Fruit fly (Drosophila melanogaster) whole organism, pupa: ENCODE data around the gene CG33158.
A peak's percentile ranks its signal among the peaks of the same experiment; 100 is the strongest.

Source experiments
- CG10348 ChIP-seq: fragments of 200-800 bp; sonication (Bioruptor generic); IDR thresholded peaks from 2 replicates; pipeline ENCODE4 v1.3.6; 2022; ENCODE audit warnings: missing biosample characterization, missing genetic modification characterization
- CG12605 ChIP-seq: fragments of 200-800 bp; sonication (Bioruptor generic); IDR thresholded peaks from 2 replicates; pipeline ENCODE4 v1.3.6; 2022; ENCODE audit warnings: missing biosample characterization, missing genetic modification characterization
- CG13204 ChIP-seq: fragments of 200-800 bp; sonication (Bioruptor generic); optimal IDR thresholded peaks from 2 replicates; lab custom pipeline; 2018; ENCODE audit warnings: missing biosample characterization, mild to moderate bottlenecking, missing genetic modification characterization, moderate library complexity
- CG14655 ChIP-seq: fragments of 200-800 bp; sonication (Bioruptor generic); optimal IDR thresholded peaks from 3 replicates; lab custom pipeline; 2017; ENCODE audit warnings: mild to moderate bottlenecking, missing biosample characterization, missing genetic modification reagents, missing genetic modification characterization
- CG15710 ChIP-seq: fragments of 200-800 bp; sonication (Bioruptor generic); optimal IDR thresholded peaks from 2 replicates; lab custom pipeline; 2018; ENCODE audit warnings: missing biosample characterization, mild to moderate bottlenecking, missing genetic modification characterization, moderate library complexity
- CG17806 ChIP-seq: fragments of 200-800 bp; sonication (Bioruptor generic); optimal IDR thresholded peaks from 2 replicates; lab custom pipeline; 2018; ENCODE audit warnings: missing biosample characterization, mild to moderate bottlenecking, missing genetic modification characterization, moderate library complexity
- CG32121 ChIP-seq: fragments of 200-800 bp; sonication (Bioruptor generic); IDR thresholded peaks from 2 replicates; pipeline ENCODE4 v1.3.6; 2022; ENCODE audit warnings: missing biosample characterization, missing genetic modification characterization
- CG34367 ChIP-seq: fragments of 200-800 bp; sonication (Bioruptor generic); optimal IDR thresholded peaks from 2 replicates; lab custom pipeline; 2018; ENCODE audit warnings: missing biosample characterization, mild to moderate bottlenecking, missing genetic modification characterization
- CG4496 ChIP-seq: fragments of 200-800 bp; sonication (Bioruptor generic); IDR thresholded peaks from 3 replicates; pipeline ENCODE4 v1.3.6; 2022; ENCODE audit warnings: missing biosample characterization, missing genetic modification characterization
- CG8159 ChIP-seq: fragments of 200-800 bp; sonication (Bioruptor generic); optimal IDR thresholded peaks from 3 replicates; lab custom pipeline; 2018; ENCODE audit warnings: missing biosample characterization, mild to moderate bottlenecking, missing genetic modification characterization, moderate library complexity
- CG8301 ChIP-seq: fragments of 200-800 bp; sonication (Bioruptor generic); optimal IDR thresholded peaks from 2 replicates; lab custom pipeline; 2018; ENCODE audit warnings: missing biosample characterization, mild to moderate bottlenecking, missing genetic modification characterization
- CG9948 ChIP-seq: fragments of 200-800 bp; sonication (Bioruptor generic); optimal IDR thresholded peaks from 2 replicates; lab custom pipeline; 2018; ENCODE audit warnings: missing biosample characterization, mild to moderate bottlenecking, missing genetic modification characterization, moderate library complexity
- D1 ChIP-seq: fragments of 200-800 bp; sonication (Bioruptor generic); optimal IDR thresholded peaks from 2 replicates; lab custom pipeline; 2018; ENCODE audit warnings: missing biosample characterization, mild to moderate bottlenecking, missing genetic modification characterization, moderate library complexity
- EcR ChIP-seq: fragments of 200-800 bp; sonication (Bioruptor generic); optimal IDR thresholded peaks from 3 replicates; lab custom pipeline; 2019; ENCODE audit warnings: missing biosample characterization, missing genetic modification characterization, mild to moderate bottlenecking, moderate library complexity, missing genetic modification reagents
- Ets98B ChIP-seq: fragments of 200-800 bp; sonication (Bioruptor generic); IDR thresholded peaks from 2 replicates; pipeline ENCODE4 v1.3.6; 2022; ENCODE audit warnings: missing biosample characterization, missing genetic modification characterization
- Pif1A ChIP-seq: fragments of 200-800 bp; sonication (Bioruptor generic); optimal IDR thresholded peaks from 3 replicates; lab custom pipeline; 2016; ENCODE audit warnings: missing biosample characterization, missing genetic modification characterization
- Pif1B ChIP-seq: fragments of 200-800 bp; sonication (Bioruptor generic); optimal IDR thresholded peaks from 3 replicates; lab custom pipeline; 2016; ENCODE audit warnings: missing biosample characterization, missing genetic modification characterization
- Snoo ChIP-seq: fragments of 200-800 bp; sonication (Bioruptor generic); optimal IDR thresholded peaks from 3 replicates; lab custom pipeline; 2017; ENCODE audit warnings: missing biosample characterization, mild to moderate bottlenecking, missing genetic modification characterization, inconsistent platforms
- fd96Ca ChIP-seq: fragments of 200-800 bp; sonication (Bioruptor generic); IDR thresholded peaks from 3 replicates; pipeline ENCODE4 v1.3.6; 2022; ENCODE audit warnings: missing biosample characterization, missing genetic modification characterization
- gl ChIP-seq: fragments of 200-800 bp; sonication (Bioruptor generic); optimal IDR thresholded peaks from 2 replicates; lab custom pipeline; 2018; ENCODE audit warnings: missing biosample characterization, mild to moderate bottlenecking, missing genetic modification characterization
- rn ChIP-seq: fragments of 200-800 bp; sonication (Bioruptor generic); IDR thresholded peaks from 2 replicates; pipeline ENCODE4 v1.3.6; 2022; ENCODE audit warnings: missing biosample characterization, missing genetic modification characterization

CG33158 gene

DNA sequence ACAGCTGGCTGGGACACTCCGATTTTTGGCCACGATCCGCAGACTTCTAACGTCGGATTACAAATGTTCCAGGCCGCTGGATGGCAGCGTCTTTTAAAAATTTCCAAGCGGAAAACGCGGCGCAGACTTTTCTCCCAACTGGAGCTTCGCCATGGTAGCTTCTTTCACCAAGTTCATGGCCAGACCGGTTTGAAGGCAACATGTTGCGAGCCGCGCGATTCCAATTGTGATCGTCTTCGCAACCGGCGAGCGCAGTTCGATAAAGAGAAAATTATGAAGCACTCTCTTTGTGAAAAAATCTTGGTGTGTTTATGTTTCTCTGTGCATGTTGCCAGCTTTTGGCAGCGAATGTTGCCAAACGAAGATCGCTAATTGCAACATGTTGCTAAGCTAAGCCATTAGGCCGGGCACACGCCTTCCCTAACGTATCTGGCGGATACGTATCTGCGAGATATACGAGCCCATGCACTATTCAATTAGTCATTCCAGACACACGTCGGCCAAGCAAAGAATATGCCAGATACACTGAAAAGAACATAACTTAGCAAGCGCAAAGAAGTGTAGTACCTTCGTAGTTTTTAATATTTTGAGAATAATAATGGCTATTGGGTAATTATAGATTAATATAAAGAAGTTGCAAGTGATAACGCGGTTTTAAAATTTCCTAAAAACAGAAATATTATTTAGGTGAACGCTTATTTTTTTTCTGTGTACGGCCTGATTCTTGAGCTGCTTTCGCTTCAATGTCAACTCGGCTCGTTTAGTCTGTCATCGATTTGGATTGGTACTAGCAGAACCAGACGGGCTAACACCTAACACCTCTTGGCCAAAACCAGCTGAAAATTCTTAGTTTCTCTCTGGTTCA, 32.7 kb downstream of the CG33158 start, which contains the start of gene dsx-c73A:
Gene dsx-c73A, minus strand, starts transcription at position 72 of the 865 bp plus-strand sequence.
- TF ChIP-seq CG15710 (tag; lab: Kevin White, UChicago) = no peak
- TF ChIP-seq Ets98B = peak; percentile 43; the same call in 1 of the 2 replicates
- no peak for TF ChIP-seq CG32121 (GFP tag; lab: Robert Waterston, UW)
- no peak for TF ChIP-seq Pif1B (GFP tag; lab: Kevin White, UChicago)
- peak; percentile 84 for TF ChIP-seq CG14655 (GFP tag; lab: Kevin White, UChicago)
- TF ChIP-seq CG12605 (GFP tag; lab: Robert Waterston, UW) = no peak; the same call in 1 of the 2 replicates
- peak; percentile 30 for TF ChIP-seq EcR (GFP tag; lab: Kevin White, UChicago)
- peak; percentile 79 for TF ChIP-seq CG8301 (tag; lab: Kevin White, UChicago)
- peak; percentile 50; the same call in 1 of the 3 replicates for TF ChIP-seq CG4496
- TF ChIP-seq Pif1A = peak; percentile 17
- TF ChIP-seq CG17806 (tag; lab: Kevin White, UChicago) = peak; percentile 10

DNA sequence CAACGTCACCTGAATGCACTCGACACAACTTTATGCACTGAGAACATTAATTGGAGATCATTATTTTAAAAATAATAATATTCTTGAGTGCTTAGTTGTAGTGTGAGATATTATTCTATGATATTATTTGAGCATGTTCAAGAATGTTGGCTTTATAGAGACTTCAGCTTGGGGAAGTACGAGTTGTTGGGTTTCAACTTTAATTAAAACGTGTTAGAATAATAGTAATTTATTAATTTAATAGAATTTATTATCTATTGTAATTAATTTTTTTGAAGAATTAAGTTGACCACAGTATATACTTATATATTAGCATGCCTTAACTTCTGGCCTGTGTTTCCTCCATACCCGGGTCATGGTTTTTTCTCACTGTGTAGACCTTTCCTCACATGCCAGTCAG, 44.4 kb downstream of the CG33158 start:
- TF ChIP-seq CG8301 (tag; lab: Kevin White, UChicago) (peak; percentile 43), Ets98B (no peak; the same call in 1 of the 2 replicates), Pif1A (peak; percentile 13), gl (tag; lab: Kevin White, UChicago) (no peak), CG17806 (tag; lab: Kevin White, UChicago) (peak; percentile 54), fd96Ca (GFP tag; lab: Robert Waterston, UW) (no peak), CG4496 (no peak), CG9948 (tag; lab: Kevin White, UChicago) (peak; percentile 57), CG15710 (tag; lab: Kevin White, UChicago) (peak; percentile 57), D1 (tag; lab: Kevin White, UChicago) (no peak), rn (GFP tag; lab: Robert Waterston, UW) (no peak), EcR (GFP tag; lab: Kevin White, UChicago) (no peak), CG32121 (GFP tag; lab: Robert Waterston, UW) (peak; percentile 18; the same call in 1 of the 2 replicates), Snoo (tag; lab: Kevin White, UChicago) (no peak), CG14655 (GFP tag; lab: Kevin White, UChicago) (peak; percentile 80), CG12605 (GFP tag; lab: Robert Waterston, UW) (no peak), Pif1B (GFP tag; lab: Kevin White, UChicago) (peak; percentile 53), CG34367 (tag; lab: Kevin White, UChicago) (peak; percentile 17), CG13204 (GFP tag; lab: Kevin White, UChicago) (no peak), CG10348 (GFP tag; lab: Robert Waterston, UW) (no peak), CG8159 (peak; percentile 62)
- TF ChIP-seq, all 21 proteins: peak for 10

DNA sequence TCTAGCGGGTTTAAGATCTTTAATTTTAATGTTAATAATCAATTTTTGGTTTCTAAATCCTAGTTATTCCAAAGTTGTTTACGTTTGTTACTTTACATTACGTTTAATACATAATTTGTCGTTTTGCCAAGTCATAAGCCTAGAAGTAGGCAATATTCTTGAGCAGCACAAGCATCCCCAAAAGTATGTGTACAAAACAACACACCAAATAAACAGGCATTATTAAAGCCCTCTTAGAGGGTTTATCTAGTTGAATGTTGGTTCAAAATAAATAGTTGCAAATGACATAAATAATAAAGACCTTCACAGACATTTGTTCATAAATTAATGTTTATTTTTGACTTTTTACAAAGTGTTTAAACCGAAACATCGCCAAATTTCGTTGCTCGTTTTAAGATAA, 50.7 kb downstream of the CG33158 start:
- TF ChIP-seq D1 (tag; lab: Kevin White, UChicago) (peak; percentile 72), CG15710 (tag; lab: Kevin White, UChicago) (no peak), CG8159 (no peak)

DNA sequence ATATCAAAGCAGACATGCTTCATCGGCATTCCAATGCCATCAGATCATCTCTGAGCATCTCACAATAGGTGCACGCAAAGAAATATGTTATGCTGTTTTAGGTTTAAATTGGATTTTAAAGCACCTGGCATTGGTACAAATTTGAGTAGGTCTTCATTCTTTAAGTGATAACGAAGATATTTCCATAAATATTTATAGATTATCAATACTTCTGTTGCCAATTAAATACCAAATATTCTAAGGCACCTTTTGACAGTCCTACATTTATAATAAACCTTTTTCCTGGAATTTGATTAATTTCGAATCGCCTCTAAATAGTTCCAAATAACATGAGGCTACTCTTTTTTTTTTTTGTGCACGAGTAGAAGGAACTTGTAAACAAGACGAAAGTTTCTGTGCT, 54.7 kb downstream of the CG33158 start:
- TF ChIP-seq CG34367 (tag; lab: Kevin White, UChicago) (no peak), CG8301 (tag; lab: Kevin White, UChicago) (no peak), fd96Ca (GFP tag; lab: Robert Waterston, UW) (no peak), EcR (GFP tag; lab: Kevin White, UChicago) (no peak), CG10348 (GFP tag; lab: Robert Waterston, UW) (no peak), CG4496 (no peak), CG9948 (tag; lab: Kevin White, UChicago) (no peak), CG8159 (no peak), Pif1B (GFP tag; lab: Kevin White, UChicago) (no peak), CG12605 (GFP tag; lab: Robert Waterston, UW) (no peak), Ets98B (no peak), gl (tag; lab: Kevin White, UChicago) (no peak), CG15710 (tag; lab: Kevin White, UChicago) (no peak), CG13204 (GFP tag; lab: Kevin White, UChicago) (no peak), D1 (tag; lab: Kevin White, UChicago) (no peak), Pif1A (no peak), CG17806 (tag; lab: Kevin White, UChicago) (no peak), Snoo (tag; lab: Kevin White, UChicago) (no peak), CG14655 (GFP tag; lab: Kevin White, UChicago) (no peak)

DNA sequence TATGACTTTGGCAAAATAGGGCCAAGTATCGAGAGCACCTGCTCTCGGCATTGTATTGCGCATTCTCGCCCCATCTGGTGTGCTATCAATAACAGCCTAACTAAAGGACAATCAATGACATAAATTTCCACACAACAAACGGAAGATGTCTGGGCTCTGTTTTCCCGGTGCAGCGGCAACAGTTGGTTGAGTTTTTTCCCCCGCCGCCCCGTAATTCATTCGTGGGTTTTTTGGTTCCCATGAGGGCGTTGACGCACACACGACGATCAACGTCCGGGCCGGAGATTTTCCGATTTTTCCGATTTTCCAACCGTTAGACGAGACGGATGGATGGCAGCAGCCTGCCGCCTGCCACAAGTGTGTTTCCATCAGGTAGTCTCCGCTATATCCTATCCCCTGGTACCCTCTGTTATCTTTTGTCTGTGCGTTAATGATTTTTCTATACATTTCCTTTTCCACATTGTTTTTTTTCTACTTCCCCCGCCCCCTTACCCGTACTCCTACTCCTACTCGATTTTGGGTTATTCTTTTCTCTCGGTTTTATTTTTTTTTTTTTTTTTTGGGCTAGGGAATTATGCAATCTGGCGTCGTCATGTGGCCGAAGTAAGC, 56.2 kb downstream of the CG33158 start:
- TF ChIP-seq EcR (GFP tag; lab: Kevin White, UChicago) = no peak
- TF ChIP-seq Snoo (tag; lab: Kevin White, UChicago) = no peak
- no peak for TF ChIP-seq CG13204 (GFP tag; lab: Kevin White, UChicago)
- TF ChIP-seq fd96Ca (GFP tag; lab: Robert Waterston, UW) = no peak
- no peak for TF ChIP-seq CG4496
- TF ChIP-seq CG32121 (GFP tag; lab: Robert Waterston, UW) = no peak
- no peak for TF ChIP-seq D1 (tag; lab: Kevin White, UChicago)
- no peak for TF ChIP-seq gl (tag; lab: Kevin White, UChicago)
- no peak for TF ChIP-seq rn (GFP tag; lab: Robert Waterston, UW)
- no peak for TF ChIP-seq CG14655 (GFP tag; lab: Kevin White, UChicago)
- no peak for TF ChIP-seq Pif1A
- TF ChIP-seq CG8159 = no peak
- no peak for TF ChIP-seq CG34367 (tag; lab: Kevin White, UChicago)
